Fruit fly (Drosophila melanogaster): ENCODE results near the gene CycJ.
A peak's percentile ranks its signal among the peaks of the same experiment; 100 is the strongest.

The CycJ gene

dm6 chr3L:3438473-3438872 is 27.8 kb upstream of the CycJ start (continued):
- TF ChIP-seq abd-A (tag; optimal IDR thresholded peaks at IDR 0.05), result no peak
- no peak for TF ChIP-seq her (GFP tag; optimal IDR thresholded peaks at IDR 0.05)
- TF ChIP-seq nmo (GFP tag; optimal IDR thresholded peaks at IDR 0.05), result peak; percentile 78
- TF ChIP-seq amos (GFP tag; IDR thresholded peaks at IDR 0.05; ENCODE audit: partially characterized antibody), result no peak
- TF ChIP-seq unpg (GFP tag; optimal IDR thresholded peaks at IDR 0.05), result peak; percentile 83
- TF ChIP-seq CG16813 (GFP tag; IDR thresholded peaks at IDR 0.05; ENCODE audit: partially characterized antibody), result no peak
- peak; percentile 9 for TF ChIP-seq slou (GFP tag; optimal IDR thresholded peaks at IDR 0.05)
- peak; percentile 26 for TF ChIP-seq tx (GFP tag; optimal IDR thresholded peaks at IDR 0.05)
- TF ChIP-seq tna (GFP tag; IDR thresholded peaks at IDR 0.05; ENCODE audit: partially characterized antibody), result no peak
- peak; percentile 62 for TF ChIP-seq E2f1 (GFP tag; IDR thresholded peaks at IDR 0.05)
- TF ChIP-seq Kr (GFP tag; optimal IDR thresholded peaks at IDR 0.05), result peak; percentile 45
- peak; percentile 33 for TF ChIP-seq bcd (GFP tag; optimal IDR thresholded peaks at IDR 0.05)
- TF ChIP-seq ssp (GFP tag; IDR thresholded peaks at IDR 0.05), result 0 out of 2 replicates have a peak, but pooled peaks have one; percentile 35
- peak; percentile 48; the same call in 1 of the 2 replicates for TF ChIP-seq chm (GFP tag; IDR thresholded peaks at IDR 0.05)
- peak; percentile 40 for TF ChIP-seq Meics (GFP tag; optimal IDR thresholded peaks at IDR 0.05)
- peak; percentile 36 for TF ChIP-seq Deaf1 (tag; optimal IDR thresholded peaks at IDR 0.05)
- TF ChIP-seq al (GFP tag; IDR thresholded peaks at IDR 0.05), result no peak
- TF ChIP-seq Pdp1 (GFP tag; optimal IDR thresholded peaks at IDR 0.05), result peak; percentile 17 to 32
- no peak for TF ChIP-seq CG8478 (optimal IDR thresholded peaks at IDR 0.05)
- peak; percentile 51 for TF ChIP-seq CG1529 (GFP tag; optimal IDR thresholded peaks at IDR 0.05)
- no peak for TF ChIP-seq C15 (GFP tag; IDR thresholded peaks at IDR 0.05)
- peak; percentile 54 for TF ChIP-seq Ada2b (GFP tag; IDR thresholded peaks at IDR 0.05)
- peak; percentile 85 for TF ChIP-seq CG9727 (GFP tag; optimal IDR thresholded peaks at IDR 0.05)
- TF ChIP-seq CG18764 (GFP tag; optimal IDR thresholded peaks at IDR 0.05), result peak; percentile 52
- TF ChIP-seq sim (GFP tag; IDR thresholded peaks at IDR 0.05), result peak; percentile 35; the same call in 1 of the 2 replicates
- TF ChIP-seq Sox102F (GFP tag; optimal IDR thresholded peaks at IDR 0.05), result peak; percentile 77
- no peak for TF ChIP-seq CG10274 (GFP tag; optimal IDR thresholded peaks at IDR 0.05)
- peak; percentile 1 for TF ChIP-seq CG1647 (GFP tag; optimal IDR thresholded peaks at IDR 0.05)
- TF ChIP-seq ap (GFP tag; IDR thresholded peaks at IDR 0.05), result 0 out of 2 replicates have a peak, but pooled peaks have one; percentile 14
- TF ChIP-seq shn (GFP tag; optimal IDR thresholded peaks at IDR 0.05), result peak; percentile 9
- no peak for TF ChIP-seq CG34422 (GFP tag; IDR thresholded peaks at IDR 0.05)
- TF ChIP-seq CG4282 (GFP tag; optimal IDR thresholded peaks at IDR 0.05), result no peak
- TF ChIP-seq CG2202 (tag; optimal IDR thresholded peaks at IDR 0.05), result peak; percentile 46
- no peak for TF ChIP-seq sens-2 (GFP tag; IDR thresholded peaks at IDR 0.05)
- peak; percentile 37 for TF ChIP-seq Bdp1 (GFP tag; optimal IDR thresholded peaks at IDR 0.05)
- TF ChIP-seq CG1024 (GFP tag; IDR thresholded peaks at IDR 0.05), result 0 out of 2 replicates have a peak, but pooled peaks have one; percentile 51
- TF ChIP-seq CG4854 (GFP tag; optimal IDR thresholded peaks at IDR 0.05), result peak; percentile 41
- TF ChIP-seq lbe (GFP tag; optimal IDR thresholded peaks at IDR 0.05), result no peak
- TF ChIP-seq crp (GFP tag; optimal IDR thresholded peaks at IDR 0.05), result peak in 1 of 2 experiments; percentile 1
- peak; percentile 19 for TF ChIP-seq kni (GFP tag; optimal IDR thresholded peaks at IDR 0.05)
- peak; percentile 60 for TF ChIP-seq ranshi (GFP tag; IDR thresholded peaks at IDR 0.05)
- TF ChIP-seq kay (GFP tag; optimal IDR thresholded peaks at IDR 0.05), result peak; percentile 34
- no peak for TF ChIP-seq pfk (GFP tag; optimal IDR thresholded peaks at IDR 0.05)
- no peak for TF ChIP-seq CG15073 (GFP tag; optimal IDR thresholded peaks at IDR 0.05)
- TF ChIP-seq CG3407 (GFP tag; optimal IDR thresholded peaks at IDR 0.05), result peak; percentile 52
- TF ChIP-seq CG8281 (tag; optimal IDR thresholded peaks at IDR 0.05), result peak; percentile 1
- TF ChIP-seq CG33213 (GFP tag; optimal IDR thresholded peaks at IDR 0.05), result peak; percentile 9
- peak; percentile 80 for TF ChIP-seq CG8388 (GFP tag; optimal IDR thresholded peaks at IDR 0.05)
- peak; percentile 64 for TF ChIP-seq Awh (GFP tag; IDR thresholded peaks at IDR 0.05)
- no peak for TF ChIP-seq prd (optimal IDR thresholded peaks at IDR 0.05)
- peak; percentile 84 for TF ChIP-seq prd (GFP tag; IDR thresholded peaks at IDR 0.05)
